Fruit fly (Drosophila melanogaster): Measurements from ENCODE around the gene Sos.

Sos gene

DNA sequence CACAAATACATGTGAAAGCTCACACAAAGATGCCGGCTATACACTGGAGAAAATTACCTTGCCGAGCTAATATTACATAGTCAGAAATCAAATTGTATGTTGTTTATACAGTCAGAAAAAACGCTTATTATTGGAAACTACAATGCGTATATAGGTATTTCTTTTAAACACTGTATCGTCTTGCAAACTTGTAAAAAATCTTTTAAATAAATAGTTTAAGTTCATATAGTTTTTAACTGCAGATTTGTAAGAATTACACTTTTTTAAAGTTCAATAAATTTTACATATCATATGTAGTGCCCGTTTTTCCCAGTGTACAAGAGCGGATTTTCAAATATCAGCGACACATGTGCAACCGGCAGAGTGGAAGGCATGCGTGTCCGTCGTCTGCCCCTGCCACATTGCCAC is 26.1 kb downstream of the Sos start (continued):
- TF ChIP-seq CG6791 (GFP tag; IDR thresholded peaks at IDR 0.05; ENCODE audit: partially characterized antibody) (no peak), gsb-n (tag; optimal IDR thresholded peaks at IDR 0.05) (peak; percentile 86), CG17829 (tag; optimal IDR thresholded peaks at IDR 0.05) (peak; percentile 84), NFAT (GFP tag; IDR thresholded peaks at IDR 0.05) (0 out of 2 replicates have a peak, but pooled peaks have one; percentile 3), CG42726 (GFP tag; IDR thresholded peaks at IDR 0.05; ENCODE audit: partially characterized antibody) (no peak), hth (optimal IDR thresholded peaks at IDR 0.05) (no peak), BtbVII (GFP tag; optimal IDR thresholded peaks at IDR 0.05) (peak; percentile 63), Nf-YA (GFP tag; IDR thresholded peaks at IDR 0.05) (peak; percentile 70), CG12299 (tag; optimal IDR thresholded peaks at IDR 0.05) (peak; percentile 72), CG4854 (GFP tag; optimal IDR thresholded peaks at IDR 0.05) (peak; percentile 81), Blimp-1 (GFP tag; optimal IDR thresholded peaks at IDR 0.05) (peak; percentile 82), NK7.1 (GFP tag; optimal IDR thresholded peaks at IDR 0.05) (peak; percentile 62), Atf-2 (GFP tag; optimal IDR thresholded peaks at IDR 0.05) (peak; percentile 86), crol (GFP tag; IDR thresholded peaks at IDR 0.05) (0 out of 2 replicates have a peak, but pooled peaks have one; percentile 45), toy (GFP tag; IDR thresholded peaks at IDR 0.05) (0 out of 2 replicates have a peak, but pooled peaks have one; percentile 26), CG11093 (GFP tag; IDR thresholded peaks at IDR 0.05) (peak; percentile 56; the same call in 1 of the 3 replicates), CG12942 (GFP tag; optimal IDR thresholded peaks at IDR 0.05) (peak; percentile 65), bigmax (GFP tag; optimal IDR thresholded peaks at IDR 0.05) (no peak), tio (GFP tag; optimal IDR thresholded peaks at IDR 0.05) (peak; percentile 69), Camta (GFP tag; optimal IDR thresholded peaks at IDR 0.05) (peak; percentile 91), Neu2 (GFP tag; optimal IDR thresholded peaks at IDR 0.05; ENCODE audit: borderline replicate concordance) (no peak), CkIIα-i1 (GFP tag; IDR thresholded peaks at IDR 0.05) (no peak), da (GFP tag; optimal IDR thresholded peaks at IDR 0.05) (no peak), Sry-δ (GFP tag; optimal IDR thresholded peaks at IDR 0.05) (peak; percentile 47), Doc2 (GFP tag; IDR thresholded peaks at IDR 0.05) (no peak), ap (GFP tag; IDR thresholded peaks at IDR 0.05) (peak; percentile 56), CG17361 (GFP tag; IDR thresholded peaks at IDR 0.05) (peak; percentile 89), PHDP (tag; optimal IDR thresholded peaks at IDR 0.05) (peak; percentile 86), Sox102F (GFP tag; optimal IDR thresholded peaks at IDR 0.05) (peak; percentile 90), CG30020 (tag; optimal IDR thresholded peaks at IDR 0.05) (peak; percentile 59), CG31441 (GFP tag; IDR thresholded peaks at IDR 0.05) (peak; percentile 88), Dip3 (GFP tag; optimal IDR thresholded peaks at IDR 0.05) (peak; percentile 68), CG2875 (GFP tag; optimal IDR thresholded peaks at IDR 0.05) (peak; percentile 86), CG10959 (GFP tag; IDR thresholded peaks at IDR 0.05) (peak; percentile 36; the same call in 1 of the 2 replicates), sqz (GFP tag; optimal IDR thresholded peaks at IDR 0.05) (peak; percentile 14), CG12219 (GFP tag; optimal IDR thresholded peaks at IDR 0.05) (peak; percentile 72), run (tag; optimal IDR thresholded peaks at IDR 0.05) (peak; percentile 89), mam (GFP tag; optimal IDR thresholded peaks at IDR 0.05) (peak; percentile 79), eve (GFP tag; optimal IDR thresholded peaks at IDR 0.05) (peak in 1 of 2 experiments; percentile 93), ttk (GFP tag; IDR thresholded peaks at IDR 0.05) (peak; percentile 65), ac (GFP tag; optimal IDR thresholded peaks at IDR 0.05) (peak; percentile 9), CG4617 (GFP tag; optimal IDR thresholded peaks at IDR 0.05; ENCODE audit: borderline replicate concordance) (peak; percentile 27), CG6175 (GFP tag; IDR thresholded peaks at IDR 0.05) (no peak), CG3838 (GFP tag; optimal IDR thresholded peaks at IDR 0.05) (peak; percentile 70), CG34224 (GFP tag; IDR thresholded peaks at IDR 0.05; ENCODE audit: partially characterized antibody) (no peak), slou (GFP tag; optimal IDR thresholded peaks at IDR 0.05) (peak; percentile 64), Taf1 (GFP tag; IDR thresholded peaks at IDR 0.05) (0 out of 2 replicates have a peak, but pooled peaks have one; percentile 44), CG10209 (GFP tag; optimal IDR thresholded peaks at IDR 0.05) (peak; percentile 80), Hmx (GFP tag; optimal IDR thresholded peaks at IDR 0.05) (peak; percentile 66), CG31224 (GFP tag; IDR thresholded peaks at IDR 0.05) (peak; percentile 45), CG8765 (GFP tag; IDR thresholded peaks at IDR 0.05) (no peak)
